Fruit fly (Drosophila melanogaster): Measurements from ENCODE around the gene mtgo.

Gene mtgo

DNA sequence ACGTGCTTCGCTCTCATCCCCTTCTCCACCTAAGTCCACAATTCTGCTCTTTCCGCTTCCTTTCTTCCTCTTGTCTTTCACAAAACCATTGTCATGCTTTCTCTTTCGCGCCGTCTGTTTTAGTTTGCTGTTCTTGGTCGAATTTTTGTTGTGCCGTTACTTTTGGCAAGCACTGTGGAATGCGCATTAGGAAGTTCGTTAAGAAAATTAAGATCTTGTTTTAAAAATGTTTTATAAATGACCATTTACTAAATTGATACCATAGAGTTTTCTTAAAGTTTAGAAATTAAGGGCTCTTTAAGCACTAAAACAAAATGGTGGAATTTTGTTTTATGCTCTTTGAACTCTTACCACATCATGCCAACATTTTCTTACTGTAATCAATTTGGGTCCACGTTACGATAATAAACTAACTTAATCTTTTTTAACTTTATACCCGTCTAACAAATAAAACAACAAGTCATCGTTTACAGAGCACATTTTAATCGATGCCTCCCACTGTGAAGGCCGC, 9.7 kb upstream of the mtgo start (continued):
- TF ChIP-seq bowl (GFP tag; IDR thresholded peaks at IDR 0.05) (no peak), CG7839 (tag; optimal IDR thresholded peaks at IDR 0.05) (peak; percentile 88), Eip74EF (GFP tag; optimal IDR thresholded peaks at IDR 0.05) (peak in 1 of 2 experiments; percentile 65), ara (GFP tag; IDR thresholded peaks at IDR 0.05) (0 out of 2 replicates have a peak, but pooled peaks have one; percentile 28), CG13894 (tag; optimal IDR thresholded peaks at IDR 0.05) (peak; percentile 50), emc (GFP tag; optimal IDR thresholded peaks at IDR 0.05) (peak; percentile 12), gcm2 (GFP tag; optimal IDR thresholded peaks at IDR 0.05) (no peak), ssp (GFP tag; IDR thresholded peaks at IDR 0.05) (no peak), CG42726 (GFP tag; IDR thresholded peaks at IDR 0.05; ENCODE audit: partially characterized antibody) (no peak), CG3281 (GFP tag; optimal IDR thresholded peaks at IDR 0.05) (peak; percentile 90), CG1602 (GFP tag; optimal IDR thresholded peaks at IDR 0.05) (peak; percentile 15), fd96Cb (tag; optimal IDR thresholded peaks at IDR 0.05) (peak; percentile 72), PHDP (tag; optimal IDR thresholded peaks at IDR 0.05) (peak; percentile 76), CG17361 (GFP tag; IDR thresholded peaks at IDR 0.05) (peak; percentile 64), CG12942 (GFP tag; optimal IDR thresholded peaks at IDR 0.05) (no peak), CG16779 (GFP tag; IDR thresholded peaks at IDR 0.05) (no peak), sima (GFP tag; optimal IDR thresholded peaks at IDR 0.05) (peak; percentile 53), ERR (GFP tag; optimal IDR thresholded peaks at IDR 0.05) (peak; percentile 9), her (GFP tag; optimal IDR thresholded peaks at IDR 0.05) (peak; percentile 73), Fer1 (GFP tag; optimal IDR thresholded peaks at IDR 0.05) (peak; percentile 74), dysf (GFP tag; IDR thresholded peaks at IDR 0.05) (peak; percentile 72; the same call in 2 of the 3 replicates), CG2116 (GFP tag; optimal IDR thresholded peaks at IDR 0.05) (no peak), CG6791 (GFP tag; IDR thresholded peaks at IDR 0.05; ENCODE audit: partially characterized antibody) (no peak), CG4730 (GFP tag; IDR thresholded peaks at IDR 0.05) (no peak), CG17612 (GFP tag; IDR thresholded peaks at IDR 0.05) (no peak), Hr78 (GFP tag; optimal IDR thresholded peaks at IDR 0.05) (peak in 1 of 2 experiments; percentile 35), kay (GFP tag; optimal IDR thresholded peaks at IDR 0.05) (no peak), CHES-1-like (GFP tag; optimal IDR thresholded peaks at IDR 0.05) (peak; percentile 77), twi (tag; optimal IDR thresholded peaks at IDR 0.05) (peak; percentile 27), hb (GFP tag; IDR thresholded peaks at IDR 0.05; ENCODE audit: partially characterized antibody) (no peak), sna (GFP tag; IDR thresholded peaks at IDR 0.05; ENCODE audit: partially characterized antibody) (no peak), CG11456 (GFP tag; IDR thresholded peaks at IDR 0.05) (no peak), dati (GFP tag; IDR thresholded peaks at IDR 0.05) (peak; percentile 33; the same call in 1 of the 2 replicates), Drgx (GFP tag; IDR thresholded peaks at IDR 0.05) (peak; percentile 30; the same call in 1 of the 2 replicates), grau (tag; optimal IDR thresholded peaks at IDR 0.05) (peak; percentile 87), NC2β (GFP tag; optimal IDR thresholded peaks at IDR 0.05) (peak; percentile 47), CG4328 (GFP tag; optimal IDR thresholded peaks at IDR 0.05) (no peak), nom (GFP tag; optimal IDR thresholded peaks at IDR 0.05) (no peak), hbn (GFP tag; IDR thresholded peaks at IDR 0.05; ENCODE audit: partially characterized antibody) (no peak), zfh2 (GFP tag; optimal IDR thresholded peaks at IDR 0.05) (peak; percentile 87), Dref (GFP tag; IDR thresholded peaks at IDR 0.05) (no peak), HLHmδ (GFP tag; optimal IDR thresholded peaks at IDR 0.05) (no peak), Xrp1 (GFP tag; IDR thresholded peaks at IDR 0.05) (peak; percentile 52; the same call in 1 of the 2 replicates), Deaf1 (tag; optimal IDR thresholded peaks at IDR 0.05) (peak; percentile 48), CG2129 (GFP tag; IDR thresholded peaks at IDR 0.05; ENCODE audit: partially characterized antibody) (no peak), E2f1 (GFP tag; IDR thresholded peaks at IDR 0.05) (peak; percentile 46), H15 (GFP tag; IDR thresholded peaks at IDR 0.05) (0 out of 3 replicates have a peak, but pooled peaks have one; percentile 19), CG4404 (GFP tag; IDR thresholded peaks at IDR 0.05) (peak; percentile 57), cwo (GFP tag; optimal IDR thresholded peaks at IDR 0.05) (peak; percentile 61), Chrac-16 (GFP tag; optimal IDR thresholded peaks at IDR 0.05) (peak; percentile 52)

All from whole organism, embryonic.